Fruit fly (Drosophila melanogaster): ENCODE measurements around the gene Hus1-like.

Gene Hus1-like

DNA sequence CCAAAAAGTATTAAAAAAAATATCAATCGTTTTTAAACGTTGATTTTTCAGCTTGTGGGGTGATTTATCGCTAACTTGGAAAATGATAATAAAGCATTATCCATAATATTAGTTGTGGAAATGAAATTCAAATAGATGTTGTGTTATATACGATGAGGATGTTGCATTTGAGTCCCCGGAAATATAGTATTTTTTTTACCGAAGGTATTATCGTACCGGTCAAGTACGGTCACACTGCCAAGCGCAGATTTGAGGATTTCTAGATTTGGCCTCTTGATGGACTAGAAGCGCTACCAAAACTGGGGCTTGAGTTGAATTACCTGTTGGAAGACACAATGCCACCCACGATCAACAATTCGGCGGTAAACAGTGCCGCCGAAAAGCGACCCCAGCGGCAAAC is 36.5 kb downstream of the Hus1-like start:
- TF ChIP-seq CG9932 (GFP tag; IDR thresholded peaks at IDR 0.05) (peak; percentile 43), Hmx (GFP tag; optimal IDR thresholded peaks at IDR 0.05) (no peak), Fer3 (tag; optimal IDR thresholded peaks at IDR 0.05) (peak; percentile 43), Camta (GFP tag; optimal IDR thresholded peaks at IDR 0.05) (peak; percentile 33), bcd (GFP tag; optimal IDR thresholded peaks at IDR 0.05) (peak; percentile 21), Hey (tag; optimal IDR thresholded peaks at IDR 0.05) (no peak), BtbVII (GFP tag; optimal IDR thresholded peaks at IDR 0.05) (no peak), Dip2 (GFP tag; IDR thresholded peaks at IDR 0.05) (no peak), CG2712 (tag; optimal IDR thresholded peaks at IDR 0.05) (peak; percentile 61), zen (tag; optimal IDR thresholded peaks at IDR 0.05) (peak; percentile 34), nerfin-2 (GFP tag; IDR thresholded peaks at IDR 0.05; ENCODE audit: partially characterized antibody) (no peak), CG6654 (GFP tag; optimal IDR thresholded peaks at IDR 0.05) (no peak), Atf-2 (GFP tag; optimal IDR thresholded peaks at IDR 0.05) (no peak), CG16863 (GFP tag; optimal IDR thresholded peaks at IDR 0.05) (no peak), HLH54F (GFP tag; optimal IDR thresholded peaks at IDR 0.05) (peak; percentile 15), tin (GFP tag; optimal IDR thresholded peaks at IDR 0.05) (peak; percentile 27), Chrac-16 (GFP tag; optimal IDR thresholded peaks at IDR 0.05) (peak; percentile 32), CG7556 (GFP tag; optimal IDR thresholded peaks at IDR 0.05) (no peak), Med (GFP tag) (peak; percentile 80), CG12071 (GFP tag; optimal IDR thresholded peaks at IDR 0.05) (no peak), Gsc (GFP tag; IDR thresholded peaks at IDR 0.05) (no peak), ap (GFP tag; IDR thresholded peaks at IDR 0.05) (no peak), mld (GFP tag; IDR thresholded peaks at IDR 0.05; ENCODE audit: partially characterized antibody) (no peak), CG17186 (GFP tag; optimal IDR thresholded peaks at IDR 0.05) (peak; percentile 37), CG13624 (GFP tag; optimal IDR thresholded peaks at IDR 0.05) (peak; percentile 30), trem (tag; optimal IDR thresholded peaks at IDR 0.05) (peak; percentile 58), Sin3A (optimal IDR thresholded peaks at IDR 0.05) (peak; percentile 32), CG1024 (GFP tag; IDR thresholded peaks at IDR 0.05) (peak; percentile 74), CG11398 (GFP tag; optimal IDR thresholded peaks at IDR 0.05) (no peak), Opbp (GFP tag; IDR thresholded peaks at IDR 0.05; ENCODE audit: partially characterized antibody) (no peak), h (optimal IDR thresholded peaks at IDR 0.05) (no peak), CG4854 (GFP tag; optimal IDR thresholded peaks at IDR 0.05) (peak; percentile 0), CG9876 (GFP tag; optimal IDR thresholded peaks at IDR 0.05) (peak; percentile 2), pb (GFP tag; optimal IDR thresholded peaks at IDR 0.05) (no peak), dysf (GFP tag; IDR thresholded peaks at IDR 0.05) (peak; percentile 42; the same call in 2 of the 3 replicates), Dip3 (GFP tag; optimal IDR thresholded peaks at IDR 0.05) (peak; percentile 17), Hr51 (GFP tag; optimal IDR thresholded peaks at IDR 0.05) (no peak), CG12104 (GFP tag; optimal IDR thresholded peaks at IDR 0.05) (no peak), H2.0 (GFP tag; IDR thresholded peaks at IDR 0.05) (0 out of 2 replicates have a peak, but pooled peaks have one; percentile 5), CG5245 (GFP tag; optimal IDR thresholded peaks at IDR 0.05) (peak; percentile 5), Sry-δ (GFP tag; optimal IDR thresholded peaks at IDR 0.05) (peak; percentile 17), CG18764 (GFP tag; optimal IDR thresholded peaks at IDR 0.05) (peak; percentile 15), sim (GFP tag; IDR thresholded peaks at IDR 0.05) (no peak), row (GFP tag; IDR thresholded peaks at IDR 0.05) (peak; percentile 79), CG4328 (GFP tag; optimal IDR thresholded peaks at IDR 0.05) (no peak), sr (GFP tag; IDR thresholded peaks at IDR 0.05) (no peak), jigr1 (GFP tag; IDR thresholded peaks at IDR 0.05) (no peak), ken (GFP tag; IDR thresholded peaks at IDR 0.05) (peak; percentile 57; the same call in 1 of the 3 replicates), tx (GFP tag; optimal IDR thresholded peaks at IDR 0.05) (no peak), CG11504 (tag; optimal IDR thresholded peaks at IDR 0.05) (no peak), NK7.1 (GFP tag; optimal IDR thresholded peaks at IDR 0.05) (no peak), CG30403 (GFP tag; optimal IDR thresholded peaks at IDR 0.05) (peak; percentile 51), Elba2 (GFP tag; optimal IDR thresholded peaks at IDR 0.05) (peak; percentile 13)
